Fruit fly (Drosophila melanogaster) whole organism, adult: ENCODE results near the gene CG32639.

Experiments
- CG12768 ChIP-seq: fragments of 200-800 bp; sonication (Bioruptor generic); optimal IDR thresholded peaks from 2 replicates; lab custom pipeline; 2017; ENCODE audit warnings: missing biosample characterization, missing genetic modification characterization, mild to moderate bottlenecking, moderate library complexity, missing genetic modification reagents
- CG33017 ChIP-seq: fragments of 200-800 bp; sonication (Bioruptor generic); optimal IDR thresholded peaks from 2 replicates; lab custom pipeline; 2018; ENCODE audit warnings: missing biosample characterization, mild to moderate bottlenecking, missing genetic modification characterization, moderate library complexity
- pad ChIP-seq: fragments of 200-800 bp; sonication (Bioruptor generic); optimal IDR thresholded peaks from 3 replicates; lab custom pipeline; 2017; ENCODE audit warnings: missing biosample characterization, missing genetic modification characterization, mild to moderate bottlenecking, moderate library complexity, missing genetic modification reagents
- toe ChIP-seq: fragments of 200-800 bp; sonication (Bioruptor generic); optimal IDR thresholded peaks from 2 replicates; lab custom pipeline; 2016; ENCODE audit warnings: missing biosample characterization, missing genetic modification characterization

DNA sequence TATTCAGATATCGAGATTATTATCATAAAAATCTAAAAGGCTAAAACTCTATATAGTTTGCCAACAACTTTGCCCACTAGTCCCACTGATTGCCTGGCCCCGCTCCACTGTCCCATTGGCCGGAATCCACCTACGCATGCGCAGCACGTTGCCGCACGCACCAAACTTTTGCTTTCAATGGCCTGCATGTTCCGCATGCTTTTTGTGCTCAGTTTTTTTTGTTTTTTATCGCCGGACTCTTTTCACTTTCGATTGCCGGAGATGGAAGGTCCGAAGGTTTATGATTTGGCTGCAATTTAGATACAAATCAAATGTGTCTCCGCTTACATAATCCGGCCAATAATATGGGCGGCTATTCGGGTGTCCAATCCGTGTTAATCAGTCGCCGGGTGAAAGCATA lies 44.1 kb downstream of the CG32639 start:
- no peak for TF ChIP-seq toe
- no peak for TF ChIP-seq CG12768 (GFP tag; lab: Kevin White, UChicago)
- TF ChIP-seq CG33017, result no peak
- TF ChIP-seq pad (GFP tag; lab: Kevin White, UChicago), result no peak
